Fruit fly (Drosophila melanogaster): ENCODE results near the gene CG16721.

CG16721 gene

DNA sequence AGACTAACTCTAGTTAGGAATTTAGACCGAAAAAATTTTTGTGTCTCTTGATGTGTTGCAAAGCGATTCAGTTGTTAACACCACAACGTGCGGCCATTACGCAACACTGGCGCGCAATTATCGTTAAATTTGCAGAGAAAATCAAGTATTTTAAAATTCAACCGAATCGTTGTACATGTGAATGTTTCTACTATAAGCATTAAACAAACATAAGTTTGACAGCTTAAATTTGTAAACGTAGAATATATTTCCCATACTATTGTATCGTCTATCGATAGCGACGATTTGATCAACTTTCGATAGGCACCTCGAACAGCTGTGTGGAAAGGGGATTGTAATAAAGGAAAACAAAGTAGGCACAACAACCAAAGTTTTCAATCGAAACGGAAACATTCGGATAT, at the start of gene CG16721, which contains the start of gene Usp30:
CG16721 (plus strand) TSS at position 327 of the 401 bp plus-strand sequence.
Usp30 (minus strand) TSS at position 245 of the 401 bp plus-strand sequence.
- TF ChIP-seq toe (GFP tag; optimal IDR thresholded peaks at IDR 0.05), result peak; percentile 37
- TF ChIP-seq CG12768 (GFP tag; optimal IDR thresholded peaks at IDR 0.05), result peak; percentile 68
- TF ChIP-seq Crg-1 (GFP tag; optimal IDR thresholded peaks at IDR 0.05), result peak; percentile 95
- no peak for TF ChIP-seq cnc (optimal IDR thresholded peaks at IDR 0.05)
- TF ChIP-seq CG7045 (GFP tag; optimal IDR thresholded peaks at IDR 0.05), result peak; percentile 22
- TF ChIP-seq CG14711 (tag; optimal IDR thresholded peaks at IDR 0.05), result peak; percentile 76
- peak; percentile 85 for TF ChIP-seq CG7101 (tag; optimal IDR thresholded peaks at IDR 0.05)
- peak; percentile 83 for TF ChIP-seq pad (GFP tag; optimal IDR thresholded peaks at IDR 0.05)
- peak; percentile 24 for TF ChIP-seq tj (GFP tag; optimal IDR thresholded peaks at IDR 0.05)
- TF ChIP-seq cic (GFP tag; optimal IDR thresholded peaks at IDR 0.05), result peak; percentile 48
- TF ChIP-seq Hr96 (GFP tag; optimal IDR thresholded peaks at IDR 0.05), result no peak
- peak; percentile 89 for TF ChIP-seq CG1620 (GFP tag; optimal IDR thresholded peaks at IDR 0.05)
- no peak for TF ChIP-seq kay (GFP tag; ENCODE audit: borderline replicate concordance)
- TF ChIP-seq CG11617 (GFP tag; optimal IDR thresholded peaks at IDR 0.05), result peak; percentile 69
- TF ChIP-seq ovo (GFP tag; optimal IDR thresholded peaks at IDR 0.05), result peak; percentile 55
- no peak for TF ChIP-seq CG5204 (GFP tag; optimal IDR thresholded peaks at IDR 0.05)
- no peak for TF ChIP-seq Clk (GFP tag; optimal IDR thresholded peaks at IDR 0.05)
- peak; percentile 80 for TF ChIP-seq bab1 (GFP tag; optimal IDR thresholded peaks at IDR 0.05)
- TF ChIP-seq CG33017 (tag; optimal IDR thresholded peaks at IDR 0.05), result peak; percentile 71
- peak; percentile 86 for TF ChIP-seq Mnt (GFP tag; optimal IDR thresholded peaks at IDR 0.05)

DNA sequence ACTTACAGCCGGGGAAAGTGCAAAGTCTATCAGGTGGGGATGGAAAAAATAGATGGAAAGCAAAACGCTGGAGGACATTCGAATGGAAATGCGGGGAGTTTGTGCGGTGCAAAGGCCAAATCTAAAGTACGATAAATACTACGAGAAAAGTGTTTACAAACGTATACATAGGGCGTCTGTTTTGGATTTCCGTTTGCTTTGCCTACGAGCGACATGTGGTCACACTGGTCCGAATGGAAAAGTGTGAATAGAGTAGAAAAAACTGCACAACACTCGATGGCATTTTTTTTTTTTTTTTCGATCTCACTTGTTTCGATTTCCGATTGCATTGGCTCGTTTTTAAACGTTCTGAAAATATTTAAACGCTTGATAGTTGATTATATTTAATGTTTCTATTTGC, 39.9 kb upstream of the CG16721 start:
- TF ChIP-seq cic (GFP tag; optimal IDR thresholded peaks at IDR 0.05) (no peak), CG14711 (tag; optimal IDR thresholded peaks at IDR 0.05) (no peak), CG7045 (GFP tag; optimal IDR thresholded peaks at IDR 0.05) (no peak), Mnt (GFP tag; optimal IDR thresholded peaks at IDR 0.05) (no peak), ovo (GFP tag; optimal IDR thresholded peaks at IDR 0.05) (no peak), Clk (GFP tag; optimal IDR thresholded peaks at IDR 0.05) (no peak), bab1 (GFP tag; optimal IDR thresholded peaks at IDR 0.05) (no peak), kay (GFP tag; ENCODE audit: borderline replicate concordance) (no peak), toe (GFP tag; optimal IDR thresholded peaks at IDR 0.05) (no peak), pad (GFP tag; optimal IDR thresholded peaks at IDR 0.05) (no peak), CG5204 (GFP tag; optimal IDR thresholded peaks at IDR 0.05) (no peak)

DNA sequence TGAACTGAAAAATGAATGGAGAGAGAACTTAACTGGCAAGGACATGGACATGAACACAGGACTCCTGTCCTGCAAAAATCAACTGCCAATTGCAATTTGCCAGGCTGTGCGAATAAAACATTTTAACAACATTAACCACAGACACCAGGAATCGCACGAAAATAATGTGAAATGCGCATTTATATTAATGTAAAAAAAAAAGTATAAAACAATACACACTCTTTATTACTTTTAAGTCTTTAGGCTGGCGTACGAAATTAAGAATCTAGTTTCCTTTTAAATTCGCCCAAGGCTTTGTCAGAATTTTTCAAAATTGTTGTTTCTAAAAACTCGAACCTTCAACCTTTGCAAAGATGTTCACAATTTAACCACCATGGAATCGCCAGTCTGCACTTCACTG, 34.7 kb upstream of the CG16721 start, which contains the start of gene CG12729:
CG12729 (plus strand) TSS at position 301 of the 400 bp plus-strand sequence.
- TF ChIP-seq CG11617 (GFP tag; optimal IDR thresholded peaks at IDR 0.05), result no peak
- no peak for TF ChIP-seq cnc (optimal IDR thresholded peaks at IDR 0.05)
- no peak for TF ChIP-seq CG1620 (GFP tag; optimal IDR thresholded peaks at IDR 0.05)
- TF ChIP-seq Mnt (GFP tag; optimal IDR thresholded peaks at IDR 0.05), result no peak
- TF ChIP-seq cic (GFP tag; optimal IDR thresholded peaks at IDR 0.05), result no peak
- TF ChIP-seq CG12768 (GFP tag; optimal IDR thresholded peaks at IDR 0.05), result no peak
- no peak for TF ChIP-seq ovo (GFP tag; optimal IDR thresholded peaks at IDR 0.05)

dm6 chrX:5847544-5847943, 32.1 kb upstream of the CG16721 start:
- TF ChIP-seq CG7045 (GFP tag; optimal IDR thresholded peaks at IDR 0.05) (no peak), Clk (GFP tag; optimal IDR thresholded peaks at IDR 0.05) (no peak), tj (GFP tag; optimal IDR thresholded peaks at IDR 0.05) (no peak), cic (GFP tag; optimal IDR thresholded peaks at IDR 0.05) (no peak), Mnt (GFP tag; optimal IDR thresholded peaks at IDR 0.05) (no peak), Hr96 (GFP tag; optimal IDR thresholded peaks at IDR 0.05) (no peak), CG33017 (tag; optimal IDR thresholded peaks at IDR 0.05) (no peak), kay (GFP tag; ENCODE audit: borderline replicate concordance) (no peak), ovo (GFP tag; optimal IDR thresholded peaks at IDR 0.05) (no peak), Crg-1 (GFP tag; optimal IDR thresholded peaks at IDR 0.05) (no peak), pad (GFP tag; optimal IDR thresholded peaks at IDR 0.05) (no peak)

DNA sequence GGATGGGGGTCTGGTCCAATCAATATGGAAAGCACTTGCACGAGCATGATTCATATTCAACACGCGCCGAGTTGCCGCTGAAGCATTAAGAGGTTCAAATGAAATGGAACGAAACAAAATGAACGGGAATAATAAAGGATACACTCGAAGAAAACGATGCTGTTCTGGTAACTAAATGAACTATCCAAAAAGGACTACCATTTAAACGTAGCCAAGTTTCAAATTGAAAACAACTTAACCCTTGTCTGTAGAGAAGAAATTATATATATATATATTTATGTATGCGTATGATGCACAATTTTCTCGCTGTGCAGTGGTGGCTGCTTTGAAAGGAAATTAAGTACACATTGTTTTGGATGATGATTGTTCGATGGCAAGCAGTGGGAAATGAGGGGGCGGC, 27.0 kb upstream of the CG16721 start:
- TF ChIP-seq bab1 (GFP tag; optimal IDR thresholded peaks at IDR 0.05), result no peak
- no peak for TF ChIP-seq CG11617 (GFP tag; optimal IDR thresholded peaks at IDR 0.05)
- TF ChIP-seq CG5204 (GFP tag; optimal IDR thresholded peaks at IDR 0.05), result no peak
- no peak for TF ChIP-seq CG14711 (tag; optimal IDR thresholded peaks at IDR 0.05)
- no peak for TF ChIP-seq kay (GFP tag; ENCODE audit: borderline replicate concordance)
- TF ChIP-seq Hr96 (GFP tag; optimal IDR thresholded peaks at IDR 0.05), result no peak
- TF ChIP-seq cic (GFP tag; optimal IDR thresholded peaks at IDR 0.05), result no peak
- TF ChIP-seq CG33017 (tag; optimal IDR thresholded peaks at IDR 0.05), result no peak
- TF ChIP-seq ovo (GFP tag; optimal IDR thresholded peaks at IDR 0.05), result no peak
- TF ChIP-seq CG1620 (GFP tag; optimal IDR thresholded peaks at IDR 0.05), result no peak
- TF ChIP-seq CG7101 (tag; optimal IDR thresholded peaks at IDR 0.05), result no peak
- TF ChIP-seq Mnt (GFP tag; optimal IDR thresholded peaks at IDR 0.05), result no peak
- no peak for TF ChIP-seq CG7045 (GFP tag; optimal IDR thresholded peaks at IDR 0.05)
- no peak for TF ChIP-seq Crg-1 (GFP tag; optimal IDR thresholded peaks at IDR 0.05)
- TF ChIP-seq CG12768 (GFP tag; optimal IDR thresholded peaks at IDR 0.05), result no peak

DNA sequence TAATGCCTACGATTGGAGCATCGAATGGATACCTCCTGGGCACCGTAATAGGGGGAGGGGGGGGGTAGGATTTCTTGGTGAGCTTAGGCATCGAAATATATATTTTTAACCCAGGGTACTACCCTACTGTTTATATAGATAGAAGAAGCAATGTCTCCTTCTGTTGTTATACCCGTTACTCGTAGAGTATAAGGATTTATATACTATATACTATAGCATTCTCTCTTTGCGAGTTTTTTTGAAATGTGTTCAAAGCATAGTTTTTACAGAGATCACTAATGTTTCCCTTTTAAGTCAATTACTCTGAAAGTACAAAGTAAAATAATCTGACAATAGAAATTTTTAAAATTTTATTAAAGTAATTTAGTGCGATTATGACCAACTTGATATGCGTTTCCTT, 26.2 kb upstream of the CG16721 start, which contains the start of gene CG43136:
CG43136 (plus strand) TSS at position 301 of the 400 bp plus-strand sequence.
- no peak for TF ChIP-seq CG5204 (GFP tag; optimal IDR thresholded peaks at IDR 0.05)
- TF ChIP-seq cnc (optimal IDR thresholded peaks at IDR 0.05), result no peak

- TF ChIP-seq CG5204 (GFP tag; optimal IDR thresholded peaks at IDR 0.05) (no peak), ovo (GFP tag; optimal IDR thresholded peaks at IDR 0.05) (no peak), cnc (optimal IDR thresholded peaks at IDR 0.05) (no peak), kay (GFP tag; ENCODE audit: borderline replicate concordance) (no peak), CG7101 (tag; optimal IDR thresholded peaks at IDR 0.05) (no peak), Clk (GFP tag; optimal IDR thresholded peaks at IDR 0.05) (no peak), CG33017 (tag; optimal IDR thresholded peaks at IDR 0.05) (no peak), CG7045 (GFP tag; optimal IDR thresholded peaks at IDR 0.05) (no peak), Mnt (GFP tag; optimal IDR thresholded peaks at IDR 0.05) (no peak), CG14711 (tag; optimal IDR thresholded peaks at IDR 0.05) (no peak), Hr96 (GFP tag; optimal IDR thresholded peaks at IDR 0.05) (no peak), pad (GFP tag; optimal IDR thresholded peaks at IDR 0.05) (no peak), cic (GFP tag; optimal IDR thresholded peaks at IDR 0.05) (no peak), bab1 (GFP tag; optimal IDR thresholded peaks at IDR 0.05) (no peak), CG12768 (GFP tag; optimal IDR thresholded peaks at IDR 0.05) (no peak)
These were observed 14.6 kb upstream of the CG16721 start, which contains the start of gene CG43137 for dm6 chrX:5865051-5865450. CG43137 (minus strand) TSS chrX:5865151.
